Worm (Caenorhabditis elegans) whole organism, L1 larva: ENCODE measurements around the gene srpa-72.

Experiments used
- C04F5.9 ChIP-seq: sonication (generic microtip); optimal IDR thresholded peaks from 2 replicates; lab custom pipeline; 2016; ENCODE audit warnings: missing genetic modification characterization, missing compliant biosample characterization
- C16A3.4 ChIP-seq: fragments of 150-350 bp; optimal IDR thresholded peaks from 2 replicates; lab custom pipeline; 2014; ENCODE audit warnings: missing biosample characterization, missing genetic modification characterization
- C34B4.2 ChIP-seq: sonication (generic microtip); optimal IDR thresholded peaks from 2 replicates; lab custom pipeline; 2017; ENCODE audit warnings: mild to moderate bottlenecking, missing genetic modification characterization, missing compliant biosample characterization
- F16B12.6 ChIP-seq: fragments of 150-350 bp; optimal IDR thresholded peaks from 2 replicates; lab custom pipeline; 2014; ENCODE audit warnings: missing biosample characterization, missing genetic modification characterization
- Y116A8C.19 ChIP-seq: sonication (generic microtip); optimal IDR thresholded peaks from 2 replicates; lab custom pipeline; 2016; ENCODE audit warnings: missing compliant biosample characterization, missing genetic modification characterization, borderline replicate concordance
- aha-1 ChIP-seq: fragments of 150-350 bp; optimal IDR thresholded peaks from 2 replicates; lab custom pipeline; 2014; ENCODE audit warnings: missing biosample characterization, missing genetic modification characterization
- ama-1 ChIP-seq: fragments of 150-350 bp; optimal IDR thresholded peaks from 2 replicates; lab custom pipeline; 2014
- blmp-1 ChIP-seq: fragments of 150-350 bp; optimal IDR thresholded peaks from 2 replicates; lab custom pipeline; 2014; ENCODE audit warnings: missing biosample characterization, missing genetic modification characterization
- ceh-63 ChIP-seq: fragments of 200-800 bp; sonication (Bioruptor generic); optimal IDR thresholded peaks from 2 replicates; lab custom pipeline; 2018; ENCODE audit warnings: mild to moderate bottlenecking, missing genetic modification characterization, missing compliant biosample characterization
- ceh-82 ChIP-seq, 3 experiments: fragments of 150-350 bp in 1 of 3; sonication (generic microtip) in 2 of 3; optimal IDR thresholded peaks; 2 replicates each; lab custom pipeline; 2014 to 2017; ENCODE audit warnings: missing biosample characterization in 3 of 3, missing genetic modification characterization in 3 of 3
- ceh-88 ChIP-seq: fragments of 200-800 bp; sonication (Bioruptor generic); IDR thresholded peaks from 2 replicates; pipeline ENCODE4 v1.3.6; 2022; ENCODE audit warnings: missing genetic modification characterization, missing compliant biosample characterization
- efl-1 ChIP-seq, 4 experiments: fragments of 150-350 bp; optimal IDR thresholded peaks in 3 of 4; peaks in 1 of 4; 1 replicate in 1 of 4; 2 replicates in 3 of 4; lab custom pipeline; 2014; ENCODE audit warnings: missing biosample characterization in 2 of 4, missing genetic modification characterization in 2 of 4, missing genetic modification reagents in 2 of 4
- elt-2 ChIP-seq: sonication (generic microtip); optimal IDR thresholded peaks from 2 replicates; lab custom pipeline; 2016; ENCODE audit warnings: missing genetic modification characterization, mild to moderate bottlenecking, inconsistent platforms, missing compliant biosample characterization, missing genetic modification reagents
- ets-5 ChIP-seq: fragments of 200-800 bp; sonication (Bioruptor generic); IDR thresholded peaks from 2 replicates; pipeline ENCODE4 v1.3.6; 2022; ENCODE audit warnings: missing genetic modification characterization, missing compliant biosample characterization
- fkh-8 ChIP-seq: sonication (generic microtip); optimal IDR thresholded peaks from 2 replicates; lab custom pipeline; 2016; ENCODE audit warnings: mild to moderate bottlenecking, missing genetic modification characterization, missing compliant biosample characterization
- hlh-4 ChIP-seq: sonication (generic microtip); optimal IDR thresholded peaks from 2 replicates; lab custom pipeline; 2016; ENCODE audit warnings: mild to moderate bottlenecking, missing genetic modification characterization, missing compliant biosample characterization
- irx-1 ChIP-seq: sonication (generic microtip); optimal IDR thresholded peaks from 2 replicates; lab custom pipeline; 2016; ENCODE audit warnings: missing genetic modification characterization, missing compliant biosample characterization
- isw-1 ChIP-seq: fragments of 200-800 bp; sonication (Bioruptor generic); IDR thresholded peaks from 2 replicates; pipeline ENCODE4 v1.3.6; 2022; ENCODE audit warnings: missing genetic modification characterization, missing compliant biosample characterization
- jun-1 ChIP-seq: fragments of 150-350 bp; optimal IDR thresholded peaks from 2 replicates; lab custom pipeline; 2014; ENCODE audit warnings: missing biosample characterization, missing genetic modification reagents, missing genetic modification characterization
- lin-39 ChIP-seq: fragments of 150-350 bp; optimal IDR thresholded peaks from 2 replicates; lab custom pipeline; 2014; ENCODE audit warnings: missing biosample characterization, missing genetic modification reagents, missing genetic modification characterization
- lir-3 ChIP-seq: sonication (generic microtip); optimal IDR thresholded peaks from 2 replicates; lab custom pipeline; 2016; ENCODE audit warnings: mild to moderate bottlenecking, missing genetic modification characterization, moderate library complexity, missing compliant biosample characterization; ENCODE audit not compliant: poor library complexity
- lsy-2 ChIP-seq, 2 experiments: fragments of 150-350 bp; optimal IDR thresholded peaks; 2 replicates each; lab custom pipeline; 2014; ENCODE audit warnings: missing biosample characterization in 2 of 2, missing genetic modification characterization in 2 of 2
- mab-9 ChIP-seq: fragments of 200-800 bp; sonication (Bioruptor generic); IDR thresholded peaks from 2 replicates; pipeline ENCODE4 v1.3.6; 2022; ENCODE audit warnings: missing genetic modification reagents, missing genetic modification characterization, missing compliant biosample characterization
- mdl-1 ChIP-seq, 2 experiments: fragments of 150-350 bp; optimal IDR thresholded peaks; 2 replicates each; lab custom pipeline; 2014 to 2017; ENCODE audit warnings: missing biosample characterization in 2 of 2, missing genetic modification characterization in 2 of 2, inconsistent platforms in 1 of 2
- mef-2 ChIP-seq: fragments of 150-350 bp; optimal IDR thresholded peaks from 2 replicates; lab custom pipeline; 2014; ENCODE audit warnings: missing biosample characterization, missing genetic modification characterization
- nhr-19 ChIP-seq: fragments of 200-800 bp; sonication (Bioruptor generic); conservative IDR thresholded peaks from 2 replicates; pipeline ENCODE4 v1.3.6; 2022; ENCODE audit warnings: missing genetic modification characterization, missing compliant biosample characterization
- nhr-237 ChIP-seq: fragments of 150-350 bp; optimal IDR thresholded peaks from 2 replicates; lab custom pipeline; 2014; ENCODE audit warnings: missing biosample characterization, missing genetic modification characterization
- nhr-71 ChIP-seq: sonication (generic microtip); optimal IDR thresholded peaks from 2 replicates; lab custom pipeline; 2016; ENCODE audit warnings: mild to moderate bottlenecking, missing genetic modification characterization, moderate library complexity, missing compliant biosample characterization
- nhr-77 ChIP-seq: fragments of 150-350 bp; optimal IDR thresholded peaks from 2 replicates; lab custom pipeline; 2014; ENCODE audit warnings: missing biosample characterization, missing genetic modification characterization
- nhr-85 ChIP-seq: sonication (generic microtip); peaks from one replicate; lab custom pipeline; 2016; ENCODE audit warnings: missing genetic modification characterization, inconsistent platforms, missing compliant biosample characterization
- nhr-90 ChIP-seq: sonication (generic microtip); optimal IDR thresholded peaks from 2 replicates; lab custom pipeline; 2016; ENCODE audit warnings: mild to moderate bottlenecking, missing genetic modification characterization, missing compliant biosample characterization; ENCODE audit not compliant: poor library complexity
- pag-3 ChIP-seq: sonication (generic microtip); optimal IDR thresholded peaks from 2 replicates; lab custom pipeline; 2017; ENCODE audit warnings: missing genetic modification characterization, mild to moderate bottlenecking, missing compliant biosample characterization, antibody characterized with exemption, borderline replicate concordance; ENCODE audit not compliant: insufficient read depth
- snpc-4 ChIP-seq: fragments of 150-350 bp; optimal IDR thresholded peaks from 2 replicates; lab custom pipeline; 2014; ENCODE audit warnings: missing biosample characterization, missing genetic modification characterization
- sox-4 ChIP-seq: sonication (generic microtip); optimal IDR thresholded peaks from 2 replicates; lab custom pipeline; 2016; ENCODE audit warnings: missing genetic modification characterization, missing compliant biosample characterization
- sup-37 ChIP-seq: fragments of 200-800 bp; sonication (Bioruptor generic); optimal IDR thresholded peaks from 2 replicates; lab custom pipeline; 2018; ENCODE audit warnings: mild to moderate bottlenecking, missing genetic modification characterization, missing compliant biosample characterization
- unc-130 ChIP-seq: fragments of 150-350 bp; optimal IDR thresholded peaks from 2 replicates; lab custom pipeline; 2017; ENCODE audit warnings: missing biosample characterization, missing genetic modification characterization, inconsistent platforms
- unc-30 ChIP-seq: sonication (generic microtip); optimal IDR thresholded peaks from 2 replicates; lab custom pipeline; 2017; ENCODE audit warnings: missing biosample characterization, missing genetic modification characterization
- unc-98 ChIP-seq: fragments of 200-800 bp; sonication (Bioruptor generic); IDR thresholded peaks from 2 replicates; pipeline ENCODE4 v1.3.6; 2022; ENCODE audit warnings: missing genetic modification characterization, missing compliant biosample characterization
- vab-15 ChIP-seq: sonication (generic microtip); optimal IDR thresholded peaks from 2 replicates; lab custom pipeline; 2017; ENCODE audit warnings: missing genotype, mild to moderate bottlenecking, missing genetic modification characterization, missing compliant biosample characterization
- ztf-4 ChIP-seq: fragments of 150-350 bp; optimal IDR thresholded peaks from 2 replicates; lab custom pipeline; 2014; ENCODE audit warnings: missing biosample characterization, missing genetic modification characterization

srpa-72 gene

ce11 chrII:2785787-2786186, 1.5 kb upstream of the srpa-72 start:
- TF ChIP-seq efl-1 (optimal IDR thresholded peaks at IDR 0.05; lab: Kevin White, UChicago), result no peak
- TF ChIP-seq efl-1 (GFP tag; optimal IDR thresholded peaks at IDR 0.05 in 1 of 2; lab: Kevin White, UChicago), result peak in 1 of 2 experiments; percentile 49
- TF ChIP-seq unc-30 (tag; lab: Kevin White, UChicago), result no peak

- TF ChIP-seq lin-39 (tag; lab: Kevin White, UChicago) (no peak), C04F5.9 (no peak), nhr-71 (tag; lab: Kevin White, UChicago) (no peak), elt-2 (tag; lab: Kevin White, UChicago) (no peak), sup-37 (GFP tag; lab: Kevin White, UChicago) (no peak), C16A3.4 (tag; lab: Kevin White, UChicago) (no peak), jun-1 (no peak)
- TF ChIP-seq, all 84 proteins: peak for 0
These were observed 568 bp downstream of the srpa-72 start for ce11 chrII:2787849-2788248.

DNA sequence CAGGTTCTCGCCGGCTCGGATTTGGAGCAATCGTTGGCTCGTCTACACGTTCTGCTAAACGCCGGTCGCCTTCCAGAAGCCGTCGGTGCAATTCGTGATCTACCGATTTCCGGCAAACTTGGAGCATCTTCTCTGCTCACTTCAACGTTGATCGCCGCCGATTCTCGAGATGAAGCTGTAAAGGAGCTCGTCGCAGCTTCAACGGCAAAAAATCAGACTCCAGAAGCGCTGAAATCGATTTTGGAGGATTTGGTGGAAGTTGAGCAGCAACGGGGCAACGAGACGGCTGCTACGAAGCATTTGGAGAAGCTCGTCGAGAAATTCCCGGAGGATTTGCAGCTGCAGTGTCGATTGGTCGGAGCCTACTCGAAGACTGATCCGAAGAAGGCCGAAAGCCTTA, 4.4 kb downstream of the srpa-72 start:
- TF ChIP-seq lir-3, result no peak
- no peak for TF ChIP-seq mdl-1 (tag; optimal IDR thresholded peaks at IDR 0.05; lab: Kevin White, UChicago)
- TF ChIP-seq, all 84 proteins: peak for 0

ce11 chrII:2795413-2795812, 8.1 kb downstream of the srpa-72 start:
- TF ChIP-seq mab-9 (GFP tag; lab: Robert Waterston, UW), result no peak
- TF ChIP-seq irx-1, result no peak
- no peak for TF ChIP-seq blmp-1 (tag; lab: Kevin White, UChicago)
- no peak for TF ChIP-seq C34B4.2 (tag; lab: Kevin White, UChicago)
- TF ChIP-seq unc-98, result no peak
- TF ChIP-seq ceh-63 (GFP tag; lab: Kevin White, UChicago), result no peak
- TF ChIP-seq lsy-2 (tag; optimal IDR thresholded peaks at IDR 0.05; lab: Kevin White, UChicago), result no peak
- no peak for TF ChIP-seq lir-3
- TF ChIP-seq mdl-1 (tag; optimal IDR thresholded peaks at IDR 0.05; lab: Kevin White, UChicago), result no peak
- no peak for TF ChIP-seq snpc-4 (tag; lab: Kevin White, UChicago)
- TF ChIP-seq vab-15 (tag; lab: Kevin White, UChicago), result no peak
- TF ChIP-seq nhr-90 (tag; lab: Kevin White, UChicago), result no peak
- TF ChIP-seq aha-1 (tag; lab: Kevin White, UChicago), result no peak
- no peak for TF ChIP-seq ztf-4 (tag; lab: Kevin White, UChicago)

DNA sequence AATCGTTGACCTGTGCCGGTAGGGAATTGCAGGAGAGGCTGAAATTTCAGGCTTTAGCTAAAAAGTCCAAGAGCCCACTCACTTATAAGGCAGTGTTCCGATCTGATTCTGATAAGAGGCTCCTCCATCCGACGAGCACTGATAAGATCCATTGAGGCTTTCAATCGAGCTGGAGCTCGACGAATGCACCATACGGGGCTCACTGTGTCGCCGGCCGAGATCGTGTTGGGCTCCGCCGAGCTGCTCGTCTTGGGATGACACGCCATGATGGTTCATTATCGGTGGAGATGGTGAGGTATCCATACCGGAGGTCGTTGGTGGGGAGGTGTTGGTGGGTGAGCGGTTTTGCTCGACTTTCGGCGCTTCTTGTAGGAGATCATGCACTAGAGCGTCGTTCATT, 9.2 kb downstream of the srpa-72 start:
- no peak for TF ChIP-seq efl-1 (optimal IDR thresholded peaks at IDR 0.05; lab: Kevin White, UChicago)
- TF ChIP-seq efl-1 (GFP tag; optimal IDR thresholded peaks at IDR 0.05 in 1 of 2; lab: Kevin White, UChicago), result peak in 1 of 2 experiments; percentile 87
- no peak for TF ChIP-seq nhr-237

- TF ChIP-seq nhr-85 (tag; lab: Kevin White, UChicago), result no peak
- TF ChIP-seq Y116A8C.19 (tag; lab: Kevin White, UChicago), result no peak
- TF ChIP-seq ama-1 (lab: Kevin White, UChicago), result no peak
- TF ChIP-seq efl-1 (optimal IDR thresholded peaks at IDR 0.05; lab: Kevin White, UChicago), result no peak
- peak in 1 of 2 experiments; percentile 63 for TF ChIP-seq efl-1 (GFP tag; optimal IDR thresholded peaks at IDR 0.05 in 1 of 2; lab: Kevin White, UChicago)
- TF ChIP-seq unc-130 (tag; lab: Kevin White, UChicago), result no peak
These were observed 10.7 kb downstream of the srpa-72 start for ce11 chrII:2797951-2798350.

- TF ChIP-seq ets-5 (GFP tag; lab: Robert Waterston, UW) (no peak), snpc-4 (tag; lab: Kevin White, UChicago) (no peak), C34B4.2 (tag; lab: Kevin White, UChicago) (no peak), isw-1 (no peak), ceh-82 (tag; optimal IDR thresholded peaks at IDR 0.05; lab: Kevin White, UChicago) (no peak), sox-4 (tag; lab: Kevin White, UChicago) (no peak), mef-2 (tag; lab: Kevin White, UChicago) (no peak), pag-3 (tag; lab: Kevin White, UChicago) (no peak), F16B12.6 (tag; lab: Kevin White, UChicago) (no peak), ceh-88 (GFP tag; lab: Robert Waterston, UW) (no peak), hlh-4 (tag; lab: Kevin White, UChicago) (no peak), lsy-2 (tag; optimal IDR thresholded peaks at IDR 0.05; lab: Kevin White, UChicago) (peak; percentile 69 to 74), nhr-19 (peak; percentile 85), nhr-77 (peak; percentile 27), fkh-8 (tag; lab: Kevin White, UChicago) (no peak), blmp-1 (tag; lab: Kevin White, UChicago) (peak; percentile 69)
These were observed 13.4 kb downstream of the srpa-72 start, which contains the start of gene nhr-119 for ce11 chrII:2800550-2801233. Gene nhr-119 (minus strand): TSS chrII:2800600.
